Fruit fly (Drosophila melanogaster): ENCODE measurements around the gene CG1907.
A peak's percentile ranks its signal among the peaks of the same experiment; 100 is the strongest.

CG1907 gene

DNA sequence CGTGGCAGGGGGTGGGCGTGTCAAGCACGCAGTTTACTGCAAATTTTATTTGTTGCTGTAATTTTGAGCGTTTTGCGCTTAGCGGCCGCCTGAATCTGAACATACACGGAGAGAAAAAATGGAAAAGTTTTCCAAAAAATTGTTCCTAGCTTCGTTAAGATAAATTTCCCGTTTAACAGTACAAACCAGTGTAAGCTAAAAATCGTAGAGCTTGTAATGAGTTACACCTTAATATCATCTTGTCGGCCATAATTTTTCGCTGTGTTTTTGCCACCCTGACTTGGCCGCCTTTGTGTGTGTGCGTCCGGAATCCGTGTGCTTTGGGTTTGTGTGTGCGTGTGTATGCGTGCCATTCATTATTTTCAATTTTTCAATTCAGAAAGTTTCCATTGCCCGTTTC lies 32.6 kb downstream of the CG1907 start (continued):
- TF ChIP-seq Lim3 (GFP tag; IDR thresholded peaks at IDR 0.05) (no peak), CG9817 (tag; optimal IDR thresholded peaks at IDR 0.05) (peak; percentile 24), sd (tag; optimal IDR thresholded peaks at IDR 0.05) (no peak), CG7556 (GFP tag; optimal IDR thresholded peaks at IDR 0.05) (peak; percentile 60), PHDP (tag; optimal IDR thresholded peaks at IDR 0.05) (peak; percentile 20), MESR4 (GFP tag; optimal IDR thresholded peaks at IDR 0.05) (no peak), CoRest (tag; optimal IDR thresholded peaks at IDR 0.05) (peak; percentile 31), Dll (GFP tag; IDR thresholded peaks at IDR 0.05; ENCODE audit: partially characterized antibody) (no peak), CG15479 (GFP tag; optimal IDR thresholded peaks at IDR 0.05) (no peak), sna (GFP tag; IDR thresholded peaks at IDR 0.05; ENCODE audit: partially characterized antibody) (no peak), CG11695 (GFP tag; IDR thresholded peaks at IDR 0.05) (no peak), schlank (tag; optimal IDR thresholded peaks at IDR 0.05) (no peak), ash1 (GFP tag; optimal IDR thresholded peaks at IDR 0.05) (no peak), crol (GFP tag; IDR thresholded peaks at IDR 0.05) (no peak), ERR (GFP tag; optimal IDR thresholded peaks at IDR 0.05) (no peak), HmgZ (tag; optimal IDR thresholded peaks at IDR 0.05) (no peak), CG14667 (GFP tag; IDR thresholded peaks at IDR 0.05) (0 out of 2 replicates have a peak, but pooled peaks have one; percentile 4), CG9215 (GFP tag; IDR thresholded peaks at IDR 0.05) (no peak), stc (GFP tag; IDR thresholded peaks at IDR 0.05) (no peak), sim (GFP tag; IDR thresholded peaks at IDR 0.05) (no peak), CG11398 (GFP tag; optimal IDR thresholded peaks at IDR 0.05) (no peak), bbx (GFP tag; IDR thresholded peaks at IDR 0.05; ENCODE audit: partially characterized antibody) (no peak), CG11696 (GFP tag; IDR thresholded peaks at IDR 0.05) (no peak), CG6854 (GFP tag; optimal IDR thresholded peaks at IDR 0.05) (peak; percentile 20), Ptx1 (GFP tag; IDR thresholded peaks at IDR 0.05) (peak; percentile 45; the same call in 1 of the 2 replicates), bab2 (GFP tag; optimal IDR thresholded peaks at IDR 0.05) (no peak), CG8290 (GFP tag; optimal IDR thresholded peaks at IDR 0.05) (no peak), CG8290 (tag; optimal IDR thresholded peaks at IDR 0.05) (peak in 1 of 2 experiments; percentile 41), ato (GFP tag; IDR thresholded peaks at IDR 0.05; ENCODE audit: partially characterized antibody) (no peak), CG3281 (GFP tag; optimal IDR thresholded peaks at IDR 0.05) (peak; percentile 56), pb (GFP tag; optimal IDR thresholded peaks at IDR 0.05) (no peak), Nf-YA (GFP tag; IDR thresholded peaks at IDR 0.05) (0 out of 2 replicates have a peak, but pooled peaks have one; percentile 17), CG9437 (GFP tag; optimal IDR thresholded peaks at IDR 0.05) (no peak), CG1832 (GFP tag; optimal IDR thresholded peaks at IDR 0.05) (no peak), CG17359 (tag; optimal IDR thresholded peaks at IDR 0.05) (peak; percentile 33), tio (GFP tag; optimal IDR thresholded peaks at IDR 0.05) (peak; percentile 4), Mad (GFP tag; optimal IDR thresholded peaks at IDR 0.05) (peak; percentile 2), CG1647 (GFP tag; optimal IDR thresholded peaks at IDR 0.05) (no peak), lilli (GFP tag; optimal IDR thresholded peaks at IDR 0.05) (peak; percentile 24), hbn (GFP tag; IDR thresholded peaks at IDR 0.05; ENCODE audit: partially characterized antibody) (no peak), CG31388 (GFP tag; optimal IDR thresholded peaks at IDR 0.05) (no peak), CG18599 (GFP tag; optimal IDR thresholded peaks at IDR 0.05) (peak; percentile 84), sqz (GFP tag; optimal IDR thresholded peaks at IDR 0.05) (no peak), dm (GFP tag; optimal IDR thresholded peaks at IDR 0.05) (no peak), Meics (GFP tag; optimal IDR thresholded peaks at IDR 0.05) (peak; percentile 67), CG11723 (GFP tag; optimal IDR thresholded peaks at IDR 0.05) (no peak), twi (tag; optimal IDR thresholded peaks at IDR 0.05) (no peak), CG18476 (GFP tag; optimal IDR thresholded peaks at IDR 0.05) (no peak), ham (GFP tag; IDR thresholded peaks at IDR 0.05) (no peak), tll (GFP tag; optimal IDR thresholded peaks at IDR 0.05) (no peak), CG17361 (GFP tag; IDR thresholded peaks at IDR 0.05) (0 out of 3 replicates have a peak, but pooled peaks have one; percentile 17)
